Fruit fly (Drosophila melanogaster) whole organism, embryonic: Measurements from ENCODE around the gene ImpE1.
A peak's percentile ranks its signal among the peaks of the same experiment; 100 is the strongest.

Source experiments
- Awh ChIP-seq: fragments of 200-800 bp; sonication (Bioruptor generic); IDR thresholded peaks from 2 replicates; pipeline ENCODE4, ENCODE4 v1.3.6; 2022; ENCODE audit warnings: missing biosample characterization, missing genetic modification characterization
- CG10267 ChIP-seq: fragments of 200-800 bp; sonication (Bioruptor generic); optimal IDR thresholded peaks from 2 replicates; lab custom pipeline; 2018; ENCODE audit warnings: missing biosample characterization, mild to moderate bottlenecking, missing genetic modification characterization, moderate library complexity
- CG10274 ChIP-seq: fragments of 200-800 bp; sonication (Bioruptor generic); optimal IDR thresholded peaks from 3 replicates; lab custom pipeline; 2017; ENCODE audit warnings: missing biosample characterization, mild to moderate bottlenecking, missing genetic modification characterization
- CG10565 ChIP-seq: fragments of 200-800 bp; sonication (Bioruptor generic); optimal IDR thresholded peaks from 3 replicates; lab custom pipeline; 2016; ENCODE audit warnings: missing biosample characterization, mild to moderate bottlenecking, missing genetic modification characterization
- CG11696 ChIP-seq: fragments of 200-800 bp; sonication (Bioruptor generic); IDR thresholded peaks from 2 replicates; pipeline ENCODE4 v1.3.6; 2022; ENCODE audit warnings: missing biosample characterization, missing genetic modification characterization
- CG14050 ChIP-seq: fragments of 200-800 bp; sonication (Bioruptor generic); IDR thresholded peaks from 3 replicates; pipeline ENCODE4 v1.3.6; 2022; ENCODE audit warnings: missing biosample characterization, missing genetic modification characterization
- CG1529 ChIP-seq: fragments of 200-800 bp; sonication (Bioruptor generic); optimal IDR thresholded peaks from 3 replicates; lab custom pipeline; 2018; ENCODE audit warnings: missing biosample characterization, missing genetic modification characterization
- CG15601 ChIP-seq: fragments of 200-800 bp; sonication (Bioruptor generic); optimal IDR thresholded peaks from 3 replicates; lab custom pipeline; 2019; ENCODE audit warnings: missing biosample characterization, mild to moderate bottlenecking, missing genetic modification characterization, moderate library complexity
- CG18476 ChIP-seq: fragments of 200-800 bp; sonication (Bioruptor generic); optimal IDR thresholded peaks from 2 replicates; lab custom pipeline; 2016; ENCODE audit warnings: missing biosample characterization, mild to moderate bottlenecking, missing genetic modification characterization
- CG18599 ChIP-seq: fragments of 200-800 bp; sonication (Bioruptor generic); optimal IDR thresholded peaks from 3 replicates; lab custom pipeline; 2017; ENCODE audit warnings: missing biosample characterization, missing genetic modification characterization, mild to moderate bottlenecking, moderate library complexity, missing genetic modification reagents
- CG2199 ChIP-seq: fragments of 200-800 bp; sonication (Bioruptor generic); IDR thresholded peaks from 3 replicates; pipeline ENCODE4 v1.3.6; 2022; ENCODE audit warnings: missing biosample characterization, missing genetic modification characterization
- CG7839 ChIP-seq: fragments of 200-800 bp; sonication (Bioruptor generic); optimal IDR thresholded peaks from 3 replicates; lab custom pipeline; 2018; ENCODE audit warnings: missing biosample characterization, mild to moderate bottlenecking, missing genetic modification characterization, moderate library complexity
- CG8924 ChIP-seq: fragments of 200-800 bp; optimal IDR thresholded peaks from 3 replicates; lab custom pipeline; 2019; ENCODE audit warnings: missing biosample characterization, mild to moderate bottlenecking, missing genetic modification characterization, moderate library complexity
- D19B ChIP-seq: fragments of 200-800 bp; sonication (Bioruptor generic); optimal IDR thresholded peaks from 2 replicates; lab custom pipeline; 2017; ENCODE audit warnings: missing biosample characterization, mild to moderate bottlenecking, missing genetic modification characterization
- Hr3 ChIP-seq: fragments of 200-800 bp; sonication (Bioruptor generic); optimal IDR thresholded peaks from 3 replicates; lab custom pipeline; 2016; ENCODE audit warnings: missing biosample characterization, missing genetic modification characterization
- Pdp1 ChIP-seq, 2 experiments: fragments of 200-800 bp; sonication (Bioruptor generic); optimal IDR thresholded peaks; 3 replicates each; lab custom pipeline; 2016; ENCODE audit warnings: missing biosample characterization in 2 of 2, missing genetic modification characterization in 2 of 2, mild to moderate bottlenecking in 1 of 2, moderate library complexity in 1 of 2
- Ravus ChIP-seq: fragments of 200-800 bp; sonication (Bioruptor generic); IDR thresholded peaks from 2 replicates; pipeline ENCODE4 v1.3.6; 2022; ENCODE audit warnings: missing biosample characterization, missing genetic modification characterization
- Side ChIP-seq: fragments of 200-800 bp; sonication (Bioruptor generic); optimal IDR thresholded peaks from 2 replicates; lab custom pipeline; 2016; ENCODE audit warnings: missing biosample characterization, missing genetic modification characterization
- Ssrp ChIP-seq: fragments of 200-800 bp; sonication (Bioruptor generic); optimal IDR thresholded peaks from 2 replicates; lab custom pipeline; 2018; ENCODE audit warnings: missing biosample characterization, mild to moderate bottlenecking, missing genetic modification characterization, moderate library complexity
- Stat92E ChIP-seq, 3 experiments: fragments of >200 bp in 2 of 3; fragments of 200-800 bp in 1 of 3; sonication (Bioruptor generic) in 1 of 3; optimal IDR thresholded peaks; 2 replicates each; lab custom pipeline; 2017 to 2019; ENCODE audit warnings: missing biosample characterization in 3 of 3, missing genetic modification characterization in 3 of 3, mild to moderate bottlenecking in 1 of 3, moderate library complexity in 1 of 3
- Trl ChIP-seq, 3 experiments: fragments of >200 bp in 2 of 3; fragments of 200-800 bp in 1 of 3; sonication (Bioruptor generic) in 1 of 3; optimal IDR thresholded peaks; 2 replicates in 1 of 3; 3 replicates in 2 of 3; lab custom pipeline; 2016 to 2017; ENCODE audit warnings: missing biosample characterization in 1 of 3, missing genetic modification characterization in 1 of 3
- ap ChIP-seq: fragments of 200-800 bp; sonication (Bioruptor generic); IDR thresholded peaks from 2 replicates; pipeline ENCODE4 v1.3.6; 2022; ENCODE audit warnings: missing biosample characterization, missing genetic modification characterization
- bbx ChIP-seq: fragments of 200-800 bp; sonication (Bioruptor generic); IDR thresholded peaks from 2 replicates; pipeline ENCODE4 v1.3.6; 2022; ENCODE audit warnings: missing biosample characterization, missing genetic modification characterization; ENCODE audit not compliant: partially characterized antibody
- bcd ChIP-seq: fragments of 200-800 bp; sonication (Bioruptor generic); optimal IDR thresholded peaks from 2 replicates; lab custom pipeline; 2017; ENCODE audit warnings: missing biosample characterization, mild to moderate bottlenecking, missing genetic modification characterization
- bigmax ChIP-seq: fragments of 200-800 bp; sonication (Bioruptor generic); optimal IDR thresholded peaks from 2 replicates; lab custom pipeline; 2018; ENCODE audit warnings: missing biosample characterization, mild to moderate bottlenecking, missing genetic modification characterization
- bsh ChIP-seq, 2 experiments: fragments of 200-800 bp; sonication (Bioruptor generic); optimal IDR thresholded peaks; 2 replicates each; lab custom pipeline; 2017 to 2018; ENCODE audit warnings: mild to moderate bottlenecking in 2 of 2, missing biosample characterization in 2 of 2, missing genetic modification characterization in 2 of 2, moderate library complexity in 1 of 2
- btn ChIP-seq: fragments of 200-800 bp; sonication (Bioruptor generic); optimal IDR thresholded peaks from 2 replicates; lab custom pipeline; 2016; ENCODE audit warnings: missing biosample characterization, missing genetic modification characterization
- chinmo ChIP-seq: fragments of 200-800 bp; sonication (Bioruptor generic); IDR thresholded peaks from 4 replicates; pipeline ENCODE4 v1.3.6; 2022; ENCODE audit warnings: missing biosample characterization, missing genetic modification characterization; ENCODE audit not compliant: partially characterized antibody
- chn ChIP-seq: fragments of 200-800 bp; sonication (Bioruptor generic); optimal IDR thresholded peaks from 2 replicates; lab custom pipeline; 2016; ENCODE audit warnings: missing biosample characterization, missing genetic modification characterization
- crol ChIP-seq: fragments of 200-800 bp; sonication (Bioruptor generic); IDR thresholded peaks from 2 replicates; pipeline ENCODE4 v1.3.6; 2022; ENCODE audit warnings: missing biosample characterization, missing genetic modification characterization
- dimm ChIP-seq: fragments of 200-800 bp; sonication (Bioruptor generic); IDR thresholded peaks from 2 replicates; pipeline ENCODE4 v1.3.6; 2022; ENCODE audit warnings: missing biosample characterization, missing genetic modification characterization
- disco-r ChIP-seq: fragments of 200-800 bp; sonication (Bioruptor generic); optimal IDR thresholded peaks from 2 replicates; lab custom pipeline; 2016; ENCODE audit warnings: missing biosample characterization, missing genetic modification characterization
- eyg ChIP-seq: fragments of 200-800 bp; sonication (Bioruptor generic); optimal IDR thresholded peaks from 3 replicates; lab custom pipeline; 2016; ENCODE audit warnings: missing biosample characterization, missing genetic modification characterization
- hb ChIP-seq: fragments of 200-800 bp; sonication (Bioruptor generic); IDR thresholded peaks from 3 replicates; pipeline ENCODE4 v1.3.6; 2022; ENCODE audit warnings: missing biosample characterization, missing genetic modification characterization; ENCODE audit not compliant: partially characterized antibody
- kah ChIP-seq: fragments of 200-800 bp; sonication (Bioruptor generic); optimal IDR thresholded peaks from 2 replicates; lab custom pipeline; 2018; ENCODE audit warnings: missing biosample characterization, mild to moderate bottlenecking, missing genetic modification characterization
- kay ChIP-seq: fragments of 200-800 bp; sonication (Bioruptor generic); optimal IDR thresholded peaks from 2 replicates; lab custom pipeline; 2016; ENCODE audit warnings: missing biosample characterization, missing genetic modification characterization
- ken ChIP-seq: fragments of 200-800 bp; sonication (Bioruptor generic); IDR thresholded peaks from 3 replicates; pipeline ENCODE4 v1.3.6; 2022; ENCODE audit warnings: missing biosample characterization, missing genetic modification characterization
- lbe ChIP-seq: fragments of 200-800 bp; sonication (Bioruptor generic); optimal IDR thresholded peaks from 2 replicates; lab custom pipeline; 2016; ENCODE audit warnings: missing biosample characterization, mild to moderate bottlenecking, missing genetic modification characterization
- onecut ChIP-seq: fragments of 200-800 bp; sonication (Bioruptor generic); IDR thresholded peaks from 2 replicates; pipeline ENCODE4 v1.3.6; 2022; ENCODE audit warnings: missing biosample characterization, missing genetic modification characterization
- otp ChIP-seq: fragments of 200-800 bp; sonication (Bioruptor generic); IDR thresholded peaks from 3 replicates; pipeline ENCODE4, ENCODE4 v1.3.6; 2022; ENCODE audit warnings: missing biosample characterization, missing genetic modification characterization
- run ChIP-seq: fragments of 200-800 bp; sonication (Bioruptor generic); optimal IDR thresholded peaks from 3 replicates; lab custom pipeline; 2018; ENCODE audit warnings: missing biosample characterization, mild to moderate bottlenecking, missing genetic modification characterization
- sqz ChIP-seq: fragments of 200-800 bp; sonication (Bioruptor generic); optimal IDR thresholded peaks from 3 replicates; lab custom pipeline; 2018; ENCODE audit warnings: missing biosample characterization, mild to moderate bottlenecking, missing genetic modification characterization
- tna ChIP-seq: fragments of 200-800 bp; sonication (Bioruptor generic); IDR thresholded peaks from 2 replicates; pipeline ENCODE4 v1.3.6; 2022; ENCODE audit warnings: missing biosample characterization, missing genetic modification characterization; ENCODE audit not compliant: partially characterized antibody
- trem ChIP-seq: fragments of 200-800 bp; optimal IDR thresholded peaks from 3 replicates; lab custom pipeline; 2019; ENCODE audit warnings: missing biosample characterization, mild to moderate bottlenecking, missing genetic modification characterization, moderate library complexity
- tup ChIP-seq: fragments of 200-800 bp; sonication (Bioruptor generic); optimal IDR thresholded peaks from 2 replicates; lab custom pipeline; 2016; ENCODE audit warnings: missing biosample characterization, mild to moderate bottlenecking, missing genetic modification characterization, moderate library complexity
- wdn ChIP-seq: fragments of 200-800 bp; sonication (Bioruptor generic); IDR thresholded peaks from 2 replicates; pipeline ENCODE4 v1.3.6; 2022; ENCODE audit warnings: missing biosample characterization, missing genetic modification characterization
- wor ChIP-seq: fragments of 200-800 bp; sonication (Bioruptor generic); IDR thresholded peaks from 2 replicates; pipeline ENCODE4 v1.3.6; 2022; ENCODE audit warnings: missing biosample characterization, missing genetic modification characterization

Gene ImpE1

dm6 chr3L:8346100-8346980 is 25.9 kb upstream of the ImpE1 start, which contains the start of the genes CG7182 and GAPcenA (continued):
- TF ChIP-seq tup (GFP tag; lab: Kevin White, UChicago) (no peak), CG15601 (tag; lab: Kevin White, UChicago) (peak; percentile 79), run (no peak), Ravus (GFP tag; lab: Robert Waterston, UW) (no peak), CG18476 (GFP tag; lab: Kevin White, UChicago) (peak; percentile 56), Trl (optimal IDR thresholded peaks at IDR 0.05; lab: Kevin White, UChicago) (no peak), Trl (GFP tag; optimal IDR thresholded peaks at IDR 0.05; lab: Kevin White, UChicago) (peak; percentile 41), CG10274 (GFP tag; lab: Kevin White, UChicago) (peak; percentile 2), bcd (GFP tag; lab: Kevin White, UChicago) (peak; percentile 68), Ssrp (peak; percentile 52), dimm (GFP tag; lab: Robert Waterston, UW) (no peak), tna (no peak), Pdp1 (GFP tag; optimal IDR thresholded peaks at IDR 0.05; lab: Kevin White, UChicago) (peak in 1 of 2 experiments; percentile 82), CG1529 (GFP tag; lab: Kevin White, UChicago) (no peak), crol (peak; percentile 99), CG18599 (peak; percentile 75), kah (no peak), bigmax (GFP tag; lab: Kevin White, UChicago) (no peak), CG10565 (GFP tag; lab: Kevin White, UChicago) (no peak), disco-r (GFP tag; lab: Kevin White, UChicago) (no peak), ken (GFP tag; lab: Robert Waterston, UW) (peak; percentile 46; the same call in 1 of the 3 replicates), CG2199 (no peak), Stat92E (GFP tag; optimal IDR thresholded peaks at IDR 0.05; lab: Kevin White, UChicago) (no peak), wdn (GFP tag; lab: Robert Waterston, UW) (no peak), kay (GFP tag; lab: Kevin White, UChicago) (peak; percentile 33), CG11696 (GFP tag; lab: Robert Waterston, UW) (no peak), CG8924 (tag; lab: Kevin White, UChicago) (peak; percentile 81), CG7839 (tag; lab: Kevin White, UChicago) (peak; percentile 74), Side (peak; percentile 14), CG10267 (tag; lab: Kevin White, UChicago) (peak; percentile 99), otp (GFP tag; lab: Robert Waterston, UW) (no peak), bbx (peak; percentile 38; the same call in 1 of the 2 replicates), wor (GFP tag; lab: Robert Waterston, UW) (no peak), eyg (GFP tag; lab: Kevin White, UChicago) (no peak), Hr3 (GFP tag; lab: Kevin White, UChicago) (peak; percentile 82), trem (tag; lab: Kevin White, UChicago) (peak; percentile 84), CG14050 (peak; percentile 42; the same call in 1 of the 3 replicates), sqz (peak; percentile 76), bsh (GFP tag; optimal IDR thresholded peaks at IDR 0.05; lab: Kevin White, UChicago) (peak in 1 of 2 experiments; percentile 56), onecut (GFP tag; lab: Robert Waterston, UW) (peak; percentile 66; the same call in 1 of the 2 replicates), lbe (GFP tag; lab: Kevin White, UChicago) (peak; percentile 76), chn (GFP tag; lab: Kevin White, UChicago) (no peak), Awh (GFP tag; lab: Robert Waterston, UW) (no peak), hb (GFP tag; lab: Robert Waterston, UW) (no peak; the same call in 2 of the 3 replicates), btn (no peak), D19B (GFP tag; lab: Kevin White, UChicago) (peak; percentile 33), chinmo (GFP tag; lab: Robert Waterston, UW) (peak; percentile 76; the same call in 1 of the 4 replicates), ap (no peak)
